Worm (Caenorhabditis elegans): ENCODE measurements around the gene F09B9.5.
A peak's percentile ranks its signal among the peaks of the same experiment; 100 is the strongest.

F09B9.5 gene

ce11 chrX:10160097-10160677, 5.6 kb downstream of the F09B9.5 start, which contains the start of gene F09B9.4:
F09B9.4 (plus strand) TSS chrX:10160627.
- TF ChIP-seq elt-4 (tag; optimal IDR thresholded peaks at IDR 0.05), result no peak

- TF ChIP-seq ceh-30 (tag; optimal IDR thresholded peaks at IDR 0.05), result no peak
- TF ChIP-seq pax-1 (tag; optimal IDR thresholded peaks at IDR 0.05), result no peak
- no peak for TF ChIP-seq unc-55 (GFP tag; optimal IDR thresholded peaks at IDR 0.05)
- TF ChIP-seq pha-2 (tag; optimal IDR thresholded peaks at IDR 0.05), result no peak
- no peak for TF ChIP-seq ceh-45 (GFP tag; IDR thresholded peaks at IDR 0.05)
- no peak for TF ChIP-seq pha-4 (tag; optimal IDR thresholded peaks at IDR 0.05)
- no peak for TF ChIP-seq hlh-8 (tag; optimal IDR thresholded peaks at IDR 0.05)
- no peak for TF ChIP-seq dmd-4 (tag; optimal IDR thresholded peaks at IDR 0.05; ENCODE audit: borderline replicate concordance)
- TF ChIP-seq madf-2 (tag; optimal IDR thresholded peaks at IDR 0.05), result no peak
- TF ChIP-seq pat-9 (tag; optimal IDR thresholded peaks at IDR 0.05), result no peak
- no peak for TF ChIP-seq ceh-14 (tag; optimal IDR thresholded peaks at IDR 0.05)
- no peak for TF ChIP-seq C08G9.2 (tag; optimal IDR thresholded peaks at IDR 0.05)
Observed at ce11 chrX:10162476-10162875, 7.9 kb downstream of the F09B9.5 start.

- TF ChIP-seq hlh-6 (tag; optimal IDR thresholded peaks at IDR 0.05), result no peak
- TF ChIP-seq T23F11.4 (GFP tag; optimal IDR thresholded peaks at IDR 0.05), result no peak
- TF ChIP-seq F13H6.1 (tag; optimal IDR thresholded peaks at IDR 0.05), result no peak
- TF ChIP-seq unc-42 (tag; optimal IDR thresholded peaks at IDR 0.05), result peak; percentile 22
- TF ChIP-seq Y22D7AL.16 (tag; optimal IDR thresholded peaks at IDR 0.05), result no peak
Observed at ce11 chrX:10163212-10163611, 8.6 kb downstream of the F09B9.5 start.

- TF ChIP-seq pag-3 (tag; optimal IDR thresholded peaks at IDR 0.05; ENCODE audit: borderline replicate concordance), result no peak
- TF ChIP-seq ceh-34 (tag; optimal IDR thresholded peaks at IDR 0.05), result no peak
- no peak for TF ChIP-seq unc-55 (GFP tag; optimal IDR thresholded peaks at IDR 0.05)
Observed at ce11 chrX:10167005-10167404, 12.4 kb downstream of the F09B9.5 start, which contains the start of gene rnp-9. rnp-9 (plus strand) TSS chrX:10167305.

ce11 chrX:10168534-10168933, 13.9 kb downstream of the F09B9.5 start:
- TF ChIP-seq K02D7.2 (tag; optimal IDR thresholded peaks at IDR 0.05), result no peak
- no peak for TF ChIP-seq dmd-4 (tag; optimal IDR thresholded peaks at IDR 0.05; ENCODE audit: borderline replicate concordance)
- no peak for TF ChIP-seq ceh-2 (tag; optimal IDR thresholded peaks at IDR 0.05)
- no peak for TF ChIP-seq nhr-232 (tag; optimal IDR thresholded peaks at IDR 0.05)
- TF ChIP-seq hlh-6 (tag; optimal IDR thresholded peaks at IDR 0.05), result no peak
- TF ChIP-seq C08G9.2 (tag; optimal IDR thresholded peaks at IDR 0.05), result no peak
- TF ChIP-seq syd-9 (tag; optimal IDR thresholded peaks at IDR 0.05), result no peak
- no peak for TF ChIP-seq mec-3 (tag; optimal IDR thresholded peaks at IDR 0.05; ENCODE audit: borderline replicate concordance)
- no peak for TF ChIP-seq madf-2 (tag; optimal IDR thresholded peaks at IDR 0.05)
- no peak for TF ChIP-seq eyg-1 (tag; optimal IDR thresholded peaks at IDR 0.05)
- no peak for TF ChIP-seq sdc-2 (tag; optimal IDR thresholded peaks at IDR 0.05)
- TF ChIP-seq unc-42 (tag; optimal IDR thresholded peaks at IDR 0.05), result no peak
- no peak for TF ChIP-seq nfya-1 (tag; optimal IDR thresholded peaks at IDR 0.05)
- no peak for TF ChIP-seq sox-2 (GFP tag; IDR thresholded peaks at IDR 0.05)
- TF ChIP-seq ceh-14 (tag; optimal IDR thresholded peaks at IDR 0.05), result no peak
- no peak for TF ChIP-seq pros-1 (tag; optimal IDR thresholded peaks at IDR 0.05)

ce11 chrX:10170598-10170997, 16.0 kb downstream of the F09B9.5 start:
- TF ChIP-seq Y22D7AL.16 (tag; optimal IDR thresholded peaks at IDR 0.05), result no peak
